Worm (Caenorhabditis elegans): Measurements from ENCODE around the gene mrpl-12.

mrpl-12 gene

DNA sequence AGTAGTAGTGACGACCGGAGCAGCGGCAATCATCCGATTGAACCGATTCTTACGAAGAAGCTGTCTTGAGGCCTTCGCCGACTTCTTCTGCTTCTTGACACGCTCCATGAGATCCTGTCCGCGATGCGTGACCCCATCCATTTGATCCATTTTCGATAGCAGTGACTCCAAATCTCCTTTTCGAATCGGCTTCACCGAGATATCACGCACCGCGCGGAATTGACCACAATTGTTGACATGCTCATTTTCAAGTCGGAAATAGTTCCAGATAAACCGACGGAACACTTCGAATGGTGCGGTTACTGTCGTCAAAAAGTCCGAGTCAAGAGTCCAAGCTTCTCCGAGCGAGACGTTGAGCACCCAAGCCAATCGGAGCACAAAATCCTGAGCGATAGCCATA is 3.7 kb upstream of the mrpl-12 start:
- TF ChIP-seq F52B5.7 (tag; optimal IDR thresholded peaks at IDR 0.05), result no peak
- TF ChIP-seq cebp-1 (GFP tag; IDR thresholded peaks at IDR 0.05), result no peak
- TF ChIP-seq cebp-1 (tag; optimal IDR thresholded peaks at IDR 0.05), result no peak
- no peak for TF ChIP-seq snpc-3.4 (tag; optimal IDR thresholded peaks at IDR 0.05)
- no peak for TF ChIP-seq rcor-1 (GFP tag; IDR thresholded peaks at IDR 0.05)
- TF ChIP-seq nhr-90 (tag; optimal IDR thresholded peaks at IDR 0.05), result no peak
- TF ChIP-seq sptf-2 (GFP tag; optimal IDR thresholded peaks at IDR 0.05), result no peak
- no peak for TF ChIP-seq nhr-179 (tag; optimal IDR thresholded peaks at IDR 0.05)
- TF ChIP-seq lin-40 (tag; optimal IDR thresholded peaks at IDR 0.05), result no peak
- TF ChIP-seq lin-54 (GFP tag; optimal IDR thresholded peaks at IDR 0.05), result no peak
- TF ChIP-seq mcd-1 (GFP tag; IDR thresholded peaks at IDR 0.05), result no peak
- TF ChIP-seq unc-130 (GFP tag; optimal IDR thresholded peaks at IDR 0.05), result no peak
- no peak for TF ChIP-seq fkh-3 (tag; optimal IDR thresholded peaks at IDR 0.05)
- no peak for TF ChIP-seq hmg-1.2 (GFP tag; IDR thresholded peaks at IDR 0.05)
- no peak for TF ChIP-seq attf-5 (GFP tag; optimal IDR thresholded peaks at IDR 0.05)
- TF ChIP-seq ztf-25 (GFP tag; IDR thresholded peaks at IDR 0.05), result no peak
- TF ChIP-seq snpc-4 (GFP tag; optimal IDR thresholded peaks at IDR 0.05), result no peak
- no peak for TF ChIP-seq snpc-4 (tag; optimal IDR thresholded peaks at IDR 0.05)
- no peak for TF ChIP-seq ceh-91 (GFP tag; IDR thresholded peaks at IDR 0.05)
- no peak for TF ChIP-seq D2030.7 (GFP tag; IDR thresholded peaks at IDR 0.05)

DNA sequence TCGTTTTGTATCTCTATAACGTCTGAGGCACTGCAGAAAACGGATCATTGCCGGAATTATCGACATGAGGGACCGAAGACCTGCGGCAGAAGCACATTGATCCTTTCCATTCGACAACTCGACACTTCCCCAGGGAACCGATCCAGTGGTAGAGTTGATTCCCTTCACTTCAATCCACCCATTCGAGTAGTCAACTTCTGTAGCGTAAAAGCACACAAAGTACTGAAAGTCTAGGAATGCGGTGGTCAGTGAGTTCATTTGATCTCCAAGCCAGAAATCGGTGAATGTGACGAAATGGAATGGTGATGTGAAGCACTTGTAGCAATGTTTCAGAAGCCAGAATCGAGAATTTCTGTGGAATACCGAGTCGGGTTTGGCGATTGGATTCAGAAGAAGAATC is 3.1 kb upstream of the mrpl-12 start:
- no peak for TF ChIP-seq ets-4 (GFP tag; optimal IDR thresholded peaks at IDR 0.05)
- no peak for TF ChIP-seq ztf-28 (GFP tag; IDR thresholded peaks at IDR 0.05)
- no peak for TF ChIP-seq atf-7 (tag; optimal IDR thresholded peaks at IDR 0.05)
- no peak for TF ChIP-seq ceh-58 (GFP tag; IDR thresholded peaks at IDR 0.05)
- no peak for TF ChIP-seq nfyb-1 (GFP tag; IDR thresholded peaks at IDR 0.05)
- TF ChIP-seq hmg-20 (GFP tag; IDR thresholded peaks at IDR 0.05), result no peak
- TF ChIP-seq tbp1 (GFP tag; optimal IDR thresholded peaks at IDR 0.05), result no peak
- TF ChIP-seq F39B2.1 (GFP tag; IDR thresholded peaks at IDR 0.05), result no peak
- no peak for TF ChIP-seq snpc-3.4 (tag; optimal IDR thresholded peaks at IDR 0.05)

DNA sequence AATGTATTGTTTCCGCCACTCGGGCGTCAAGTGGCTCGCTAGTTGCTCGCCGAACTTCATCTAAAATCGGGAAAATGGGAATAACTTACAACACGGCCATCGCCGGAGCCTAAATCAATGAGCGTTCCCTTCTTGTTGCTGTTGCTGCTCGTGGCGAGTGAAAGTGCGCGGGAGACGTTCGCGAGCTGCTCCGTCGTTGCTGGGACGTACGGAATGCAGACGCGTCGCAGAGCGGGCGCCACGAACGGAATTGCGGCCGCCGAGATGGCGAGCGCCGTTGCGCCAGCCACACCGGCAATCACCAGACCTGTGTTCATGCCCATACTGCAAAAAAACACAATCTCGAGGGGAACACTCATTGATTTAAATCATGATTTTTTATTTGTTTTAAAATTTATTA is 1.1 kb upstream of the mrpl-12 start:
- TF ChIP-seq nhr-179 (tag; optimal IDR thresholded peaks at IDR 0.05) (no peak), egrh-3 (GFP tag; IDR thresholded peaks at IDR 0.05) (peak; percentile 88), aptf-2 (GFP tag; conservative IDR thresholded peaks at IDR 0.05) (0 out of 2 replicates have a peak, but pooled peaks have one; percentile 16), ceh-91 (GFP tag; IDR thresholded peaks at IDR 0.05) (0 out of 2 replicates have a peak, but pooled peaks have one; percentile 26), B0336.3 (GFP tag; IDR thresholded peaks at IDR 0.05) (peak; percentile 6; the same call in 1 of the 2 replicates), ztf-26 (tag; optimal IDR thresholded peaks at IDR 0.05) (no peak), cebp-2 (GFP tag; IDR thresholded peaks at IDR 0.05) (0 out of 2 replicates have a peak, but pooled peaks have one; percentile 43), athp-1 (tag; optimal IDR thresholded peaks at IDR 0.05) (peak; percentile 3), mcd-1 (GFP tag; IDR thresholded peaks at IDR 0.05) (peak; percentile 23; the same call in 1 of the 2 replicates), nfyb-1 (GFP tag; IDR thresholded peaks at IDR 0.05) (peak; percentile 20; the same call in 1 of the 2 replicates), C06A6.2 (GFP tag; conservative IDR thresholded peaks at IDR 0.05) (peak; percentile 30; the same call in 1 of the 2 replicates), zfh-2 (GFP tag; conservative IDR thresholded peaks at IDR 0.05) (peak; percentile 84), hmg-1.2 (GFP tag; IDR thresholded peaks at IDR 0.05) (0 out of 2 replicates have a peak, but pooled peaks have one; percentile 31), madf-6 (GFP tag; IDR thresholded peaks at IDR 0.05) (peak; percentile 21; the same call in 1 of the 2 replicates), xnd-1 (tag; optimal IDR thresholded peaks at IDR 0.05) (no peak)
